Fruit fly (Drosophila melanogaster): ENCODE results near the gene cm.

Gene cm

dm6 chrX:7004101-7004700, 6.7 kb downstream of the cm start (continued):
- TF ChIP-seq CG2712 (tag; optimal IDR thresholded peaks at IDR 0.05) (peak; percentile 79), kay (GFP tag; optimal IDR thresholded peaks at IDR 0.05) (peak; percentile 75), Nf-YC (tag; optimal IDR thresholded peaks at IDR 0.05) (peak; percentile 22), Spps (tag; optimal IDR thresholded peaks at IDR 0.05) (peak; percentile 86), CG12659 (GFP tag; optimal IDR thresholded peaks at IDR 0.05) (peak; percentile 84), CG10654 (GFP tag; optimal IDR thresholded peaks at IDR 0.05) (peak; percentile 76), peb (GFP tag; IDR thresholded peaks at IDR 0.05) (peak; percentile 50; the same call in 1 of the 2 replicates), al (GFP tag; IDR thresholded peaks at IDR 0.05) (no peak; the same call in 1 of the 2 replicates), Rfx (GFP tag; IDR thresholded peaks at IDR 0.05) (peak; percentile 64), lmd (GFP tag; IDR thresholded peaks at IDR 0.05) (peak; percentile 29; the same call in 1 of the 2 replicates), CG7928 (GFP tag; optimal IDR thresholded peaks at IDR 0.05) (peak; percentile 46), gce (GFP tag; IDR thresholded peaks at IDR 0.05) (peak; percentile 86), schlank (tag; optimal IDR thresholded peaks at IDR 0.05) (peak; percentile 84), CG30431 (GFP tag; optimal IDR thresholded peaks at IDR 0.05) (peak; percentile 66), Usf (GFP tag; optimal IDR thresholded peaks at IDR 0.05) (peak; percentile 42), Kr (GFP tag; optimal IDR thresholded peaks at IDR 0.05) (peak; percentile 99), Dp (GFP tag; optimal IDR thresholded peaks at IDR 0.05) (no peak), CG3995 (GFP tag; optimal IDR thresholded peaks at IDR 0.05) (no peak), Bteb2 (GFP tag; optimal IDR thresholded peaks at IDR 0.05) (peak; percentile 57), CG10366 (GFP tag; IDR thresholded peaks at IDR 0.05) (peak; percentile 47; the same call in 1 of the 2 replicates), Dref (GFP tag; IDR thresholded peaks at IDR 0.05) (no peak), sna (GFP tag; IDR thresholded peaks at IDR 0.05; ENCODE audit: partially characterized antibody) (no peak), tio (GFP tag; optimal IDR thresholded peaks at IDR 0.05) (peak; percentile 88), sens (GFP tag) (peak; percentile 99), Opbp (GFP tag; IDR thresholded peaks at IDR 0.05; ENCODE audit: partially characterized antibody) (no peak), CG15696 (tag; optimal IDR thresholded peaks at IDR 0.05) (peak; percentile 98), CG33213 (GFP tag; optimal IDR thresholded peaks at IDR 0.05) (peak; percentile 90), H2.0 (GFP tag; IDR thresholded peaks at IDR 0.05) (peak; percentile 44; the same call in 1 of the 2 replicates), esg (GFP tag; conservative IDR thresholded peaks at IDR 0.05) (no peak), Mrtf (GFP tag; IDR thresholded peaks at IDR 0.05) (peak; percentile 43; the same call in 1 of the 3 replicates), scrt (GFP tag; optimal IDR thresholded peaks at IDR 0.05) (peak; percentile 67), pzg (GFP tag; optimal IDR thresholded peaks at IDR 0.05) (no peak), dm (GFP tag; optimal IDR thresholded peaks at IDR 0.05) (peak; percentile 72), tup (GFP tag; optimal IDR thresholded peaks at IDR 0.05) (peak; percentile 92), MBD-R2 (GFP tag; IDR thresholded peaks at IDR 0.05) (peak; percentile 44; the same call in 1 of the 2 replicates), CoRest (tag; optimal IDR thresholded peaks at IDR 0.05) (peak; percentile 78), CG12104 (GFP tag; optimal IDR thresholded peaks at IDR 0.05) (peak; percentile 87), Hand (GFP tag; optimal IDR thresholded peaks at IDR 0.05) (no peak), HHEX (GFP tag; optimal IDR thresholded peaks at IDR 0.05) (peak; percentile 86), CG4282 (GFP tag; optimal IDR thresholded peaks at IDR 0.05) (peak; percentile 54), mam (GFP tag; optimal IDR thresholded peaks at IDR 0.05) (peak; percentile 39), sqz (GFP tag; optimal IDR thresholded peaks at IDR 0.05) (peak; percentile 85), otp (GFP tag; IDR thresholded peaks at IDR 0.05) (peak; percentile 95), CG3847 (GFP tag; IDR thresholded peaks at IDR 0.05) (peak; percentile 41), CG18764 (GFP tag; optimal IDR thresholded peaks at IDR 0.05) (peak; percentile 90), CG4328 (GFP tag; optimal IDR thresholded peaks at IDR 0.05) (peak; percentile 79), HLHmδ (GFP tag; optimal IDR thresholded peaks at IDR 0.05) (peak; percentile 94), dimm (GFP tag; IDR thresholded peaks at IDR 0.05) (0 out of 2 replicates have a peak, but pooled peaks have one; percentile 7), CG10431 (GFP tag; optimal IDR thresholded peaks at IDR 0.05) (peak; percentile 90), HmgD (GFP tag; optimal IDR thresholded peaks at IDR 0.05) (peak; percentile 64)
